Worm (Caenorhabditis elegans): ENCODE measurements around the gene sfxn-5.

ce11 chrII:8143278-8143931, 38.6 kb upstream of the sfxn-5 start, which contains the start of the genes ints-11 and rpl-10:
- TF ChIP-seq tbx-2 (tag; optimal IDR thresholded peaks at IDR 0.05) (peak; percentile 19), aly-2 (tag; optimal IDR thresholded peaks at IDR 0.05) (no peak), lin-14 (GFP tag; optimal IDR thresholded peaks at IDR 0.05) (no peak), lin-13 (GFP tag; optimal IDR thresholded peaks at IDR 0.05) (peak; percentile 12), egl-27 (tag; optimal IDR thresholded peaks at IDR 0.05) (no peak), efl-1 (optimal IDR thresholded peaks at IDR 0.05) (peak; percentile 67 to 74), efl-1 (GFP tag; optimal IDR thresholded peaks at IDR 0.05 in 1 of 2) (peak; percentile 70 to 90), pqm-1 (tag; optimal IDR thresholded peaks at IDR 0.05) (no peak), nhr-47 (tag; optimal IDR thresholded peaks at IDR 0.05) (peak; percentile 41), rnt-1 (tag; optimal IDR thresholded peaks at IDR 0.05) (peak; percentile 44)

Measured in whole organism, L1 larva.